Worm (Caenorhabditis elegans): Measurements from ENCODE around the gene ZK353.9.

DNA sequence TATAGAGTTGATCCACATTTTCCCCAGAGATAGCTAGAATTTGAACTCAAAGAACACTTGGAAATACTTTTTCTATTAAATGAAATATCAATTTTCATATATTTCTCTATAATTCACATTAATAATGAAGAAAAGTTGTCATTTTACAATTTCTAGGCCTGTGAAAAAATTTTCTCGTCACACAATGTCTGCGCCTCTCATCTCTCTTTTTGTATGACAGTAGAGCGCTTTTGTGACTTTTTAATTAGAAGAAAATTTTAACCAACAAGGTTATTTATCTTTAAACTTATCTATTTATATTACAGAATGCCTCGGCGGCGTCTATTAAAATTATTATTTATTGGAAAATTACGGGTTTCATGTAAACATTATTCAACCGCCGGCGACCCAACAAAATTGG lies 19.7 kb downstream of the ZK353.9 start, which contains the start of gene ZK1236.1:
- TF ChIP-seq med-1 (GFP tag; optimal IDR thresholded peaks at IDR 0.05; ENCODE audit: insufficient read depth) (no peak), ref-1 (GFP tag; conservative IDR thresholded peaks at IDR 0.05) (no peak), ztf-29 (GFP tag; IDR thresholded peaks at IDR 0.05) (no peak), klf-2 (GFP tag; conservative IDR thresholded peaks at IDR 0.05) (no peak)

Data from whole organism, midembryonic.